Fruit fly (Drosophila melanogaster): ENCODE data around the gene CG2145.
A peak's percentile ranks its signal among the peaks of the same experiment; 100 is the strongest.
"Not testable (repeated sequence)": the region's sequence is repeated elsewhere in the genome, so short reads cannot be mapped to it uniquely, and the experiment has no call there.

Gene CG2145

DNA sequence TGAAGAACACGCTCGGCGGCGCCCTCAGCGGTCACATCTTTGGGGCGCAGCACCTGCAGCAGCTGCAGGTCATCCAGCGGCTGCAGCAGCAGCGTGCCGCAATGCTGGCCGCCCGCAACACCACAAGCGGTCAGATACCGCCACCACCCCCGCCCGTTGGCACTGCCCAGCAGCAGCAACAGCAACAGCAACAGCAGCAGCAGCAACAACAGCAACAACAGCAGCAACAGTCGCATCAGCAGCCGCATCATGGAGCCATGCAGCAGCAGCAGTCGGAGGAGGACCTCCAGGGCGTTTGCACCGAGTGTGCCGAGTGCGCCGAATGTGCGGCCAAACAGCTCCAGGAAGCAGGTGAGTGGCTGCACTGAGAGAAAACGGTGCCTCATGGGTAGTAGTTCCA lies 14.6 kb upstream of the CG2145 start:
- no peak for TF ChIP-seq pan (optimal IDR thresholded peaks at IDR 0.05)
- no peak for TF ChIP-seq Dll (optimal IDR thresholded peaks at IDR 0.05)
- TF ChIP-seq EcR (GFP tag; optimal IDR thresholded peaks at IDR 0.05), result no peak
- TF ChIP-seq psq (optimal IDR thresholded peaks at IDR 0.05), result no peak
- no peak for TF ChIP-seq usp (GFP tag; optimal IDR thresholded peaks at IDR 0.05)

DNA sequence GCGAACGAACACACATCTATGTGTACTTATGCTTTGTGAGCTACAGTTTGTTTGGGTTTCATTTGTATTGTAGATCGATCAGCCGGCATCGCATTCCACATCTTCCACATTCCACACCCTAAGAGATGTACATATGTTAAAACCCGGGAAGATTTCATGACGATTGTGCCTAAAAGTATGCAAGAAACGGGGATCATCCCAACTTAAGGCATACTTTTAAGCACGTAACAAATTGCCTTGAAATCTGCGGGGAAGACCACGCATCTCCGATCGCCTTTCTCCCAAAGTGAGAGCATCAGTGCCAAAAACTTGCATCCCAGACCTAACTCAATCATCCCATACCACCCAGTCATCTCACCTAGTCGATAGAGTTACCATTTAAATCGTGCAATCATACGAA lies 5.5 kb upstream of the CG2145 start:
- TF ChIP-seq CG8478 (optimal IDR thresholded peaks at IDR 0.05), result no peak
- TF ChIP-seq psq (optimal IDR thresholded peaks at IDR 0.05), result no peak
- no peak for TF ChIP-seq EcR (GFP tag; optimal IDR thresholded peaks at IDR 0.05)
- no peak for TF ChIP-seq pan (optimal IDR thresholded peaks at IDR 0.05)
- no peak for TF ChIP-seq Dll (optimal IDR thresholded peaks at IDR 0.05)
- TF ChIP-seq usp (GFP tag; optimal IDR thresholded peaks at IDR 0.05), result no peak

dm6 chrX:10922178-10922577 lies 5.0 kb upstream of the CG2145 start:
- no peak for TF ChIP-seq Dll (optimal IDR thresholded peaks at IDR 0.05)
- TF ChIP-seq psq (optimal IDR thresholded peaks at IDR 0.05), result no peak
- TF ChIP-seq pan (optimal IDR thresholded peaks at IDR 0.05), result no peak
- no peak for TF ChIP-seq CG8478 (optimal IDR thresholded peaks at IDR 0.05)
- TF ChIP-seq EcR (GFP tag; optimal IDR thresholded peaks at IDR 0.05), result no peak
- no peak for TF ChIP-seq usp (GFP tag; optimal IDR thresholded peaks at IDR 0.05)

- TF ChIP-seq CG8478 (optimal IDR thresholded peaks at IDR 0.05) (no peak), pan (optimal IDR thresholded peaks at IDR 0.05) (no peak), Dll (optimal IDR thresholded peaks at IDR 0.05) (no peak), usp (GFP tag; optimal IDR thresholded peaks at IDR 0.05) (no peak), EcR (GFP tag; optimal IDR thresholded peaks at IDR 0.05) (no peak), psq (optimal IDR thresholded peaks at IDR 0.05) (no peak)
Observed at dm6 chrX:10923711-10924281, 3.4 kb upstream of the CG2145 start, which contains the start of gene v. Gene v, plus strand, starts transcription at chrX:10923972.

- TF ChIP-seq EcR (GFP tag; optimal IDR thresholded peaks at IDR 0.05) (no peak), Dll (optimal IDR thresholded peaks at IDR 0.05) (no peak), CG8478 (optimal IDR thresholded peaks at IDR 0.05) (no peak), usp (GFP tag; optimal IDR thresholded peaks at IDR 0.05) (no peak), psq (optimal IDR thresholded peaks at IDR 0.05) (no peak), pan (optimal IDR thresholded peaks at IDR 0.05) (no peak)
Observed at dm6 chrX:10926245-10926644, 954 bp upstream of the CG2145 start.

dm6 chrX:10929613-10930012 lies 2.4 kb downstream of the CG2145 start:
- no peak for TF ChIP-seq pan (optimal IDR thresholded peaks at IDR 0.05)
- TF ChIP-seq usp (GFP tag; optimal IDR thresholded peaks at IDR 0.05), result no peak
- TF ChIP-seq EcR (GFP tag; optimal IDR thresholded peaks at IDR 0.05), result no peak
- no peak for TF ChIP-seq CG8478 (optimal IDR thresholded peaks at IDR 0.05)
- TF ChIP-seq Dll (optimal IDR thresholded peaks at IDR 0.05), result no peak
- no peak for TF ChIP-seq psq (optimal IDR thresholded peaks at IDR 0.05)

DNA sequence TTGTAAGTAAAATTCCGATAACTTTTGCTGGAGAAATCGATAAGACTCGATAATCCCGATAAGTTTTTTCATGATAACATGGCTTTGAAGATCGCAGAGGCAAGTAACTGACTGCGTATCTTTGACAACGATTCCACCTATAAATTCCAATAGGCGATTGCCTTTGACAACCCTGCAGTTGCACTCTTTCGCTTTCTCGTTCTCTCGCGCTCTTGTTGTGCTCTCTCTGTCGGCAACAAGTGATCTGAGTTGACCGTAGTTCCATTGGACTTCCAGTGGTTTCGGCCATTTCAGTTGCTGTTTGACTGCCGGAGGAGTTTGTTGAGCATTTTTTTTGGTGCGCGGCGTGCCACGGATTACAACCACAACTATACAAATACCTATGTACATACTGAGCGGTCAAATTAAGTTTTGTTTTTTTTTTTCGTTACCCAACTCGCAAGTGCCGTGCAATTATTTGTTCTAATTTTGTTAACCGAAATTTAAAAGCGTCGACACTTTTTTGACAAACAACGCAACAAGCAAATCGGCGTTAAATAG lies 3.4 kb downstream of the CG2145 start, which contains the start of gene Myo10A:
Gene Myo10A (plus strand): TSS at position 288 of the 540 bp plus-strand sequence.
- TF ChIP-seq Dll (optimal IDR thresholded peaks at IDR 0.05) (no peak), CG8478 (optimal IDR thresholded peaks at IDR 0.05) (no peak), EcR (GFP tag; optimal IDR thresholded peaks at IDR 0.05) (no peak)

- no peak for TF ChIP-seq usp (GFP tag; optimal IDR thresholded peaks at IDR 0.05)
- TF ChIP-seq pan (optimal IDR thresholded peaks at IDR 0.05), result no peak
- no peak for TF ChIP-seq psq (optimal IDR thresholded peaks at IDR 0.05)
- TF ChIP-seq CG8478 (optimal IDR thresholded peaks at IDR 0.05), result no peak
- TF ChIP-seq EcR (GFP tag; optimal IDR thresholded peaks at IDR 0.05), result no peak
- TF ChIP-seq Dll (optimal IDR thresholded peaks at IDR 0.05), result no peak
Observed at dm6 chrX:10931250-10931649, 4.1 kb downstream of the CG2145 start.

- TF ChIP-seq Dll (optimal IDR thresholded peaks at IDR 0.05) (no peak), EcR (GFP tag; optimal IDR thresholded peaks at IDR 0.05) (peak in 1 of 2 experiments; percentile 8)
Observed at dm6 chrX:10932300-10932699, 5.1 kb downstream of the CG2145 start.

dm6 chrX:10933776-10934175 lies 6.6 kb downstream of the CG2145 start:
- TF ChIP-seq CG8478 (optimal IDR thresholded peaks at IDR 0.05), result no peak

- no peak for TF ChIP-seq psq (optimal IDR thresholded peaks at IDR 0.05)
Observed at dm6 chrX:10935587-10935986, 8.4 kb downstream of the CG2145 start.

- no peak for TF ChIP-seq CG8478 (optimal IDR thresholded peaks at IDR 0.05)
- TF ChIP-seq EcR (GFP tag; optimal IDR thresholded peaks at IDR 0.05), result no peak
- TF ChIP-seq usp (GFP tag; optimal IDR thresholded peaks at IDR 0.05), result no peak
- TF ChIP-seq psq (optimal IDR thresholded peaks at IDR 0.05), result no peak
- TF ChIP-seq Dll (optimal IDR thresholded peaks at IDR 0.05), result no peak
- no peak for TF ChIP-seq pan (optimal IDR thresholded peaks at IDR 0.05)
Observed at dm6 chrX:10936599-10936998, 9.4 kb downstream of the CG2145 start.

DNA sequence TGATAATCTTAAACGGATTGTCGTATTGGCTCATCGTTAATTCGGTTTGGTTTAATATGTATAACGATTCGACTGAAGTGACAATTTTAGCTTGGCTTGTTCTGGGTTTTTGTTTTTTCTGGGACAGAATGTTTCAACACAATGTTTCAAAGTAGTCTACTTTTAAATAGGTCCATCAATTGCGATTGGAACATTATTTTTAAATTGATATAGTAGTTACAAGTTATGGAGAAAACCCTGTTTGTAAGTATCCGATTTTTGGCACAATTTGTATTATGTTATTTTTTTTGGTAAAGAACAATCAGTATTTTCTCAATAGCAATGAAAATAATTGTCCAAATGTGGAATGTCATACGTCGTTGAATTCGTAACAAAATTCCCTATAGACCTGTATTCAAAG lies 23.7 kb downstream of the CG2145 start, which contains the start of gene Rab9Fa:
Gene Rab9Fa (minus strand): TSS at position 101 of the 400 bp plus-strand sequence.
- not testable (repeated sequence) for TF ChIP-seq Dll (optimal IDR thresholded peaks at IDR 0.05); usp (GFP tag; optimal IDR thresholded peaks at IDR 0.05); EcR (GFP tag; optimal IDR thresholded peaks at IDR 0.05)

Data from whole organism.